Worm (Caenorhabditis elegans) whole organism, L3 larva: ENCODE results near the gene M01F1.8.

Experiments
- ama-1 ChIP-seq: fragments of 150-350 bp; optimal IDR thresholded peaks from 2 replicates; lab custom pipeline; 2018
- fos-1 ChIP-seq: fragments of 150-350 bp; optimal IDR thresholded peaks from 2 replicates; lab custom pipeline; 2014; ENCODE audit warnings: missing biosample characterization, missing genetic modification characterization
- lsy-12 ChIP-seq: sonication (generic microtip); optimal IDR thresholded peaks from 2 replicates; lab custom pipeline; 2016; ENCODE audit warnings: mild to moderate bottlenecking, missing genetic modification characterization, missing compliant biosample characterization
- nhr-11 ChIP-seq: fragments of 150-350 bp; optimal IDR thresholded peaks from 2 replicates; lab custom pipeline; 2014; ENCODE audit warnings: missing biosample characterization, missing genetic modification characterization
- nhr-12 ChIP-seq: fragments of 150-350 bp; optimal IDR thresholded peaks from 2 replicates; lab custom pipeline; 2014; ENCODE audit warnings: missing biosample characterization, missing genetic modification characterization
- nhr-237 ChIP-seq: fragments of 150-350 bp; optimal IDR thresholded peaks from 2 replicates; lab custom pipeline; 2014; ENCODE audit warnings: missing biosample characterization, missing genetic modification characterization
- sea-2 ChIP-seq: fragments of 150-350 bp; sonication (generic microtip); optimal IDR thresholded peaks from 4 replicates; lab custom pipeline; 2014; ENCODE audit warnings: missing biosample characterization, missing genetic modification reagents, missing genetic modification characterization
- skn-1 ChIP-seq: fragments of 150-350 bp; optimal IDR thresholded peaks from 2 replicates; lab custom pipeline; 2014; ENCODE audit warnings: missing biosample characterization, missing genetic modification characterization
- snpc-4 ChIP-seq: fragments of 150-350 bp; optimal IDR thresholded peaks from 2 replicates; lab custom pipeline; 2014; ENCODE audit warnings: missing biosample characterization, missing genetic modification characterization
- unc-62 ChIP-seq: fragments of 150-350 bp; sonication (generic microtip); optimal IDR thresholded peaks from 4 replicates; lab custom pipeline; 2014; ENCODE audit warnings: missing biosample characterization, missing genetic modification reagents, missing genetic modification characterization
- ztf-4 ChIP-seq: fragments of 150-350 bp; optimal IDR thresholded peaks from 2 replicates; lab custom pipeline; 2014; ENCODE audit warnings: missing biosample characterization, missing genetic modification characterization

DNA sequence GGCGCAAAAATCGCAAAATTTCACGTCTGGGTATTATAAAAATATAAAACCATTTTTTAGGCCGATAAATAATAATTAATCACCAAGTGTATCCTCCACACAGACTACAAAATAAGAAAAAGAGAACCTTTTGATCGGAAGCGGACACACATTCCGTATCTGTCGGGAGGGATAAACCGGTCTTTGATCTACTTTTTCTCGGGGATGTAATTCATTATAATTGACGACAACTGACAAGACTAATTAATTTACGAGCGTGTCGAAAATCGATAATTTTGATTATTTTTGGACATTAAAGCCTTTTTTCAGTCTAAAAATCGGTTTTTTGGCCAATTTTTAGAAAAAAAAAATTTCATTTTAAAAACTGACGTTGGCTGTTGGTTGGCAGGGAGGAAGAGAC lies 31.9 kb downstream of the M01F1.8 start:
- no peak for TF ChIP-seq ama-1 (lab: Kevin White, UChicago)
- no peak for TF ChIP-seq lsy-12 (tag; lab: Kevin White, UChicago)
- TF ChIP-seq unc-62 (GFP tag; lab: Kevin White, UChicago) = no peak
- TF ChIP-seq nhr-12 (tag; lab: Kevin White, UChicago) = no peak
- no peak for TF ChIP-seq nhr-237 (tag; lab: Kevin White, UChicago)
- TF ChIP-seq fos-1 (tag; lab: Kevin White, UChicago) = no peak
- TF ChIP-seq ztf-4 (tag; lab: Kevin White, UChicago) = no peak
- TF ChIP-seq nhr-11 (tag; lab: Kevin White, UChicago) = no peak
- TF ChIP-seq sea-2 = no peak
- TF ChIP-seq skn-1 (tag; lab: Kevin White, UChicago) = no peak
- TF ChIP-seq snpc-4 (tag; lab: Kevin White, UChicago) = no peak
